Comparison of ENCODE assay signal across 6 worm cellular contexts in the genomic region with DNA sequence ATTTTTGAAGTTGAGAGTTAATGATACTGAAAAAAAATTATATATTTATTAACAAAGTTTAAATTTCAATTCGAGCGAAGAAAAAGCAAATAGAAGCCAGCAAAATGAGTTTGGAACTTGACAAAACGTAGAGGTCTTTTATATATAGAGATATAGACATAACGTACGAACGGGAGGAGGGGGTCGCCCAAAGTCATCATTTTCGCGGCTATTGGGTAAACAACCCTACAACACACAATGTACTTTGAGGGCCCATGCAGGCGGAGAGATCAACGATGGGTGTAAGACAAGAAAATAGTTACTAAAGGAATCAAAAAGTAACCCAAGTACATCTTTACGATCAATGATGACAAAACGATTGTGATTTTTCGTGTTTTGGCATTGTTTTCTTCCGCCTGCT.
TF ChIP-seq lines count a peak whose summit lies in the region.

A gene (minus strand): TSS at position 35 of the 400 bp plus-strand sequence.

TF ChIP-seq in whole organism, L1 larva, 84 proteins besides CTCF, POLR2A, EP300 and RAD21:
- TF ChIP-seq vab-15 (tag; optimal IDR thresholded peaks at IDR 0.05; lab: Kevin White, UChicago) = no peak
- peak; percentile 37 for TF ChIP-seq nhr-20 (tag; optimal IDR thresholded peaks at IDR 0.05; lab: Kevin White, UChicago)
- TF ChIP-seq nhr-77 (tag; optimal IDR thresholded peaks at IDR 0.05; lab: Kevin White, UChicago) = no peak
- TF ChIP-seq lin-14 (GFP tag; optimal IDR thresholded peaks at IDR 0.05; lab: Kevin White, UChicago) = peak; percentile 29
- TF ChIP-seq skn-1 (tag; optimal IDR thresholded peaks at IDR 0.05; lab: Kevin White, UChicago) = peak; percentile 77

TF ChIP-seq in whole organism, L2 larva, 48 proteins besides CTCF, POLR2A, EP300 and RAD21:
- TF ChIP-seq Y55F3AM.14 (GFP tag; optimal IDR thresholded peaks at IDR 0.05; lab: Kevin White, UChicago) = no peak
- TF ChIP-seq sma-9 (GFP tag; optimal IDR thresholded peaks at IDR 0.05; lab: Kevin White, UChicago) = peak; percentile 24
- TF ChIP-seq sma-9 (tag; optimal IDR thresholded peaks at IDR 0.05; lab: Kevin White, UChicago) = no peak
- no peak for TF ChIP-seq lin-11 (tag; optimal IDR thresholded peaks at IDR 0.05; lab: Kevin White, UChicago)

TF ChIP-seq in whole organism, L3 larva, 47 proteins besides CTCF, POLR2A, EP300 and RAD21:
- peak; percentile 55 for TF ChIP-seq pha-4 (tag; optimal IDR thresholded peaks at IDR 0.05; lab: Kevin White, UChicago)
- no peak for TF ChIP-seq unc-39 (tag; optimal IDR thresholded peaks at IDR 0.05; lab: Kevin White, UChicago)

TF ChIP-seq in whole organism, L4 larva, 104 proteins besides CTCF, POLR2A, EP300 and RAD21:
- TF ChIP-seq nhr-28 (tag; optimal IDR thresholded peaks at IDR 0.05; lab: Kevin White, UChicago) (peak; percentile 43), duxl-1 (tag; optimal IDR thresholded peaks at IDR 0.05; lab: Kevin White, UChicago; ENCODE audit: poor library complexity) (no peak), pha-4 (GFP tag; IDR thresholded peaks at IDR 0.05; lab: Robert Waterston, UW) (0 out of 2 replicates have a peak, but pooled peaks have one; percentile 21), pha-4 (tag; optimal IDR thresholded peaks at IDR 0.05; lab: Kevin White, UChicago) (no peak)

TF ChIP-seq in whole organism, late embryonic, 69 proteins besides CTCF, POLR2A, EP300 and RAD21:
- peak; percentile 12 for TF ChIP-seq tbx-2 (tag; optimal IDR thresholded peaks at IDR 0.05; lab: Kevin White, UChicago)
- TF ChIP-seq dmd-4 (tag; optimal IDR thresholded peaks at IDR 0.05; lab: Kevin White, UChicago; ENCODE audit: borderline replicate concordance) = no peak
- TF ChIP-seq T23F11.4 (GFP tag; optimal IDR thresholded peaks at IDR 0.05; lab: Kevin White, UChicago) = no peak
- TF ChIP-seq ahr-1 (tag; optimal IDR thresholded peaks at IDR 0.05; lab: Kevin White, UChicago) = no peak
- no peak for TF ChIP-seq ceh-22 (tag; optimal IDR thresholded peaks at IDR 0.05; lab: Kevin White, UChicago)

TF ChIP-seq in whole organism, mixed stage, embryonic, 35 proteins besides CTCF, POLR2A, EP300 and RAD21:
- TF ChIP-seq pha-4 (tag; optimal IDR thresholded peaks at IDR 0.05; lab: Kevin White, UChicago) = peak; percentile 31
- TF ChIP-seq mab-5 (tag; optimal IDR thresholded peaks at IDR 0.05; lab: Kevin White, UChicago) = no peak
- TF ChIP-seq lin-32 (GFP tag; optimal IDR thresholded peaks at IDR 0.05; lab: Kevin White, UChicago) = no peak
- TF ChIP-seq tbx-8 (GFP tag; optimal IDR thresholded peaks at IDR 0.05; lab: Kevin White, UChicago) = no peak
